Fruit fly (Drosophila melanogaster) whole organism, prepupa: Measurements from ENCODE around the gene GluRIIE.

Source experiments
- CG11294 ChIP-seq: fragments of 200-800 bp; sonication (Bioruptor generic); IDR thresholded peaks from 2 replicates; pipeline ENCODE4 v1.3.6; 2022; ENCODE audit warnings: missing biosample characterization, missing genetic modification characterization
- CG11762 ChIP-seq: fragments of 200-800 bp; sonication (Bioruptor generic); optimal IDR thresholded peaks from 3 replicates; lab custom pipeline; 2016; ENCODE audit warnings: missing biosample characterization, missing genetic modification characterization; ENCODE audit not compliant: insufficient read depth
- CG15336 ChIP-seq: fragments of 200-800 bp; sonication (Bioruptor generic); IDR thresholded peaks from 2 replicates; pipeline ENCODE4 v1.3.6; 2022; ENCODE audit warnings: missing biosample characterization, missing genetic modification characterization
- CG6163 ChIP-seq: fragments of 200-800 bp; sonication (Bioruptor generic); IDR thresholded peaks from 3 replicates; pipeline ENCODE4 v1.3.6; 2022; ENCODE audit warnings: missing biosample characterization, missing genetic modification characterization
- CG6808 ChIP-seq: fragments of 200-800 bp; sonication (Bioruptor generic); optimal IDR thresholded peaks from 3 replicates; lab custom pipeline; 2017; ENCODE audit warnings: missing biosample characterization, missing genetic modification characterization, mild to moderate bottlenecking, moderate library complexity, missing genetic modification reagents
- CG6854 ChIP-seq: fragments of 200-800 bp; sonication (Bioruptor generic); optimal IDR thresholded peaks from 2 replicates; lab custom pipeline; 2017; ENCODE audit warnings: missing biosample characterization, mild to moderate bottlenecking, missing genetic modification characterization
- CG8632 ChIP-seq: fragments of 200-800 bp; sonication (Bioruptor generic); optimal IDR thresholded peaks from 3 replicates; lab custom pipeline; 2016; ENCODE audit warnings: missing biosample characterization, missing genetic modification characterization
- Ets21C ChIP-seq: fragments of 200-800 bp; sonication (Bioruptor generic); optimal IDR thresholded peaks from 3 replicates; lab custom pipeline; 2016; ENCODE audit warnings: missing biosample characterization, missing genetic modification characterization
- Ets96B ChIP-seq: fragments of 200-800 bp; optimal IDR thresholded peaks from 2 replicates; lab custom pipeline; 2019; ENCODE audit warnings: missing biosample characterization, mild to moderate bottlenecking, missing genetic modification characterization, moderate library complexity
- Hr39 ChIP-seq: fragments of 200-800 bp; sonication (Bioruptor generic); optimal IDR thresholded peaks from 2 replicates; lab custom pipeline; 2016; ENCODE audit warnings: missing biosample characterization, missing genetic modification characterization
- Lpt ChIP-seq: fragments of 200-800 bp; sonication (Bioruptor generic); optimal IDR thresholded peaks from 3 replicates; lab custom pipeline; 2016; ENCODE audit warnings: missing biosample characterization, missing genetic modification characterization
- Sox15 ChIP-seq: fragments of 200-800 bp; sonication (Bioruptor generic); optimal IDR thresholded peaks from 3 replicates; lab custom pipeline; 2016; ENCODE audit warnings: missing biosample characterization, missing genetic modification characterization
- acj6 ChIP-seq: fragments of 200-800 bp; sonication (Bioruptor generic); optimal IDR thresholded peaks from 3 replicates; lab custom pipeline; 2016; ENCODE audit warnings: missing biosample characterization, missing genetic modification characterization
- dac ChIP-seq: fragments of 200-800 bp; sonication (Bioruptor generic); optimal IDR thresholded peaks from 2 replicates; lab custom pipeline; 2017; ENCODE audit warnings: missing biosample characterization, mild to moderate bottlenecking, missing genetic modification characterization
- vri ChIP-seq: fragments of 200-800 bp; sonication (Bioruptor generic); optimal IDR thresholded peaks from 3 replicates; lab custom pipeline; 2016; ENCODE audit warnings: missing biosample characterization, mild to moderate bottlenecking, missing genetic modification characterization

The GluRIIE gene

dm6 chr3R:20594194-20595144, 54.0 kb downstream of the GluRIIE start (continued):
- TF ChIP-seq CG8632 (GFP tag; lab: Kevin White, UChicago) (peak; percentile 92), Lpt (GFP tag; lab: Kevin White, UChicago) (peak; percentile 91), CG6163 (peak; percentile 84), CG15336 (GFP tag; lab: Robert Waterston, UW) (peak; percentile 95), acj6 (GFP tag; lab: Kevin White, UChicago) (peak; percentile 90), CG6808 (GFP tag; lab: Kevin White, UChicago) (peak; percentile 91), Ets21C (peak; percentile 31), CG11762 (GFP tag; lab: Kevin White, UChicago) (peak; percentile 82), Hr39 (GFP tag; lab: Kevin White, UChicago) (peak; percentile 49), vri (GFP tag; lab: Kevin White, UChicago) (peak; percentile 54), CG11294 (GFP tag; lab: Robert Waterston, UW) (peak; percentile 62; the same call in 1 of the 2 replicates), dac (GFP tag; lab: Kevin White, UChicago) (peak; percentile 70), Sox15 (peak; percentile 73), Ets96B (tag; lab: Kevin White, UChicago) (peak; percentile 95), CG6854 (peak; percentile 54)
